Worm (Caenorhabditis elegans) whole organism, late embryonic: ENCODE measurements around the gene T28B11.1.

Source experiments
- C08G9.2 ChIP-seq: sonication (generic microtip); optimal IDR thresholded peaks from 2 replicates; lab custom pipeline; 2016; ENCODE audit warnings: mild to moderate bottlenecking, missing genetic modification characterization, moderate library complexity, missing compliant biosample characterization
- F13H6.1 ChIP-seq: sonication (generic microtip); optimal IDR thresholded peaks from 2 replicates; lab custom pipeline; 2016; ENCODE audit warnings: missing genetic modification characterization, missing compliant biosample characterization
- T23F11.4 ChIP-seq: fragments of 200-800 bp; sonication (Bioruptor generic); optimal IDR thresholded peaks from 2 replicates; lab custom pipeline; 2018; ENCODE audit warnings: mild to moderate bottlenecking, missing genetic modification characterization, missing compliant biosample characterization
- Y22D7AL.16 ChIP-seq: sonication (generic microtip); optimal IDR thresholded peaks from 2 replicates; lab custom pipeline; 2016; ENCODE audit warnings: missing genetic modification characterization, missing compliant biosample characterization
- ahr-1 ChIP-seq: sonication (generic microtip); optimal IDR thresholded peaks from 2 replicates; lab custom pipeline; 2016; ENCODE audit warnings: missing genetic modification characterization, missing compliant biosample characterization
- ceh-14 ChIP-seq: sonication (generic microtip); optimal IDR thresholded peaks from 2 replicates; lab custom pipeline; 2016; ENCODE audit warnings: missing genotype, missing genetic modification characterization, missing compliant biosample characterization
- ceh-19 ChIP-seq: fragments of 200-800 bp; sonication (Bioruptor generic); optimal IDR thresholded peaks from 2 replicates; lab custom pipeline; 2018; ENCODE audit warnings: mild to moderate bottlenecking, missing genetic modification characterization, missing compliant biosample characterization
- ceh-24 ChIP-seq: sonication (generic microtip); optimal IDR thresholded peaks from 2 replicates; lab custom pipeline; 2016; ENCODE audit warnings: mild to moderate bottlenecking, missing genetic modification characterization, missing compliant biosample characterization
- ceh-31 ChIP-seq: sonication (generic microtip); optimal IDR thresholded peaks from 2 replicates; lab custom pipeline; 2016; ENCODE audit warnings: missing genetic modification characterization, missing compliant biosample characterization
- ceh-34 ChIP-seq: sonication (generic microtip); optimal IDR thresholded peaks from 2 replicates; lab custom pipeline; 2016; ENCODE audit warnings: mild to moderate bottlenecking, missing genetic modification characterization, missing compliant biosample characterization
- ceh-45 ChIP-seq: fragments of 200-800 bp; sonication (Bioruptor generic); IDR thresholded peaks from 2 replicates; pipeline ENCODE4 v1.3.6; 2022; ENCODE audit warnings: missing genetic modification reagents, missing genetic modification characterization, missing compliant biosample characterization
- ceh-48 ChIP-seq: sonication (generic microtip); optimal IDR thresholded peaks from 2 replicates; lab custom pipeline; 2016; ENCODE audit warnings: missing genetic modification characterization, inconsistent platforms, missing compliant biosample characterization
- ceh-6 ChIP-seq: fragments of 200-800 bp; sonication (Bioruptor generic); optimal IDR thresholded peaks from 2 replicates; lab custom pipeline; 2018; ENCODE audit warnings: mild to moderate bottlenecking, missing genetic modification characterization, missing compliant biosample characterization
- ceh-9 ChIP-seq: sonication (generic microtip); optimal IDR thresholded peaks from 2 replicates; lab custom pipeline; 2016; ENCODE audit warnings: mild to moderate bottlenecking, missing genetic modification characterization, inconsistent platforms, missing compliant biosample characterization
- dmd-4 ChIP-seq: sonication (generic microtip); optimal IDR thresholded peaks from 2 replicates; lab custom pipeline; 2016; ENCODE audit warnings: borderline replicate concordance, missing genetic modification characterization, missing compliant biosample characterization
- dve-1 ChIP-seq: sonication (generic microtip); optimal IDR thresholded peaks from 2 replicates; lab custom pipeline; 2017; ENCODE audit warnings: antibody characterized with exemption, mild to moderate bottlenecking, missing genetic modification characterization, missing compliant biosample characterization
- elt-2 ChIP-seq: sonication (generic microtip); optimal IDR thresholded peaks from 2 replicates; lab custom pipeline; 2016; ENCODE audit warnings: missing genetic modification reagents, missing genetic modification characterization, missing compliant biosample characterization
- fax-1 ChIP-seq: sonication (generic microtip); optimal IDR thresholded peaks from 2 replicates; lab custom pipeline; 2016; ENCODE audit warnings: missing genotype, missing genetic modification characterization, missing compliant biosample characterization
- fkh-10 ChIP-seq: fragments of 150-350 bp; optimal IDR thresholded peaks from 2 replicates; lab custom pipeline; 2014; ENCODE audit warnings: missing biosample characterization, missing genetic modification reagents, missing genetic modification characterization
- gmeb-2 ChIP-seq: sonication (generic microtip); optimal IDR thresholded peaks from 2 replicates; lab custom pipeline; 2016; ENCODE audit warnings: missing genetic modification characterization, inconsistent platforms, missing compliant biosample characterization
- hlh-15 ChIP-seq: sonication (generic microtip); optimal IDR thresholded peaks from 2 replicates; lab custom pipeline; 2016; ENCODE audit warnings: missing genetic modification characterization, missing compliant biosample characterization
- hlh-6 ChIP-seq: sonication (generic microtip); optimal IDR thresholded peaks from 2 replicates; lab custom pipeline; 2016; ENCODE audit warnings: missing genotype, missing genetic modification characterization, missing compliant biosample characterization
- lim-6 ChIP-seq: sonication (generic microtip); optimal IDR thresholded peaks from 2 replicates; lab custom pipeline; 2016; ENCODE audit warnings: missing genetic modification characterization, missing compliant biosample characterization
- npax-4 ChIP-seq: sonication (generic microtip); optimal IDR thresholded peaks from 2 replicates; lab custom pipeline; 2016; ENCODE audit warnings: missing genetic modification characterization, missing compliant biosample characterization
- odd-2 ChIP-seq: sonication (generic microtip); optimal IDR thresholded peaks from 2 replicates; lab custom pipeline; 2017; ENCODE audit warnings: antibody characterized with exemption, mild to moderate bottlenecking, missing genetic modification characterization, missing compliant biosample characterization
- pag-3 ChIP-seq: sonication (generic microtip); optimal IDR thresholded peaks from 2 replicates; lab custom pipeline; 2016; ENCODE audit warnings: missing compliant biosample characterization, missing genetic modification characterization, borderline replicate concordance
- pat-9 ChIP-seq: fragments of 200-800 bp; sonication (Bioruptor generic); optimal IDR thresholded peaks from 2 replicates; lab custom pipeline; 2018; ENCODE audit warnings: mild to moderate bottlenecking, missing genetic modification characterization, moderate library complexity, missing compliant biosample characterization
- pax-1 ChIP-seq: fragments of 150-350 bp; optimal IDR thresholded peaks from 2 replicates; lab custom pipeline; 2014; ENCODE audit warnings: missing biosample characterization, missing genetic modification characterization
- sox-2 ChIP-seq: fragments of 200-800 bp; sonication (Bioruptor generic); IDR thresholded peaks from 2 replicates; pipeline ENCODE4 v1.3.6; 2022; ENCODE audit warnings: missing genetic modification reagents, missing genetic modification characterization, missing compliant biosample characterization
- syd-9 ChIP-seq: sonication (generic microtip); optimal IDR thresholded peaks from 2 replicates; lab custom pipeline; 2016; ENCODE audit warnings: mild to moderate bottlenecking, missing genetic modification characterization, moderate library complexity, missing compliant biosample characterization
- tbx-2 ChIP-seq: sonication (generic microtip); optimal IDR thresholded peaks from 2 replicates; lab custom pipeline; 2016; ENCODE audit warnings: missing genetic modification characterization, missing compliant biosample characterization
- tbx-7 ChIP-seq: sonication (generic microtip); optimal IDR thresholded peaks from 2 replicates; lab custom pipeline; 2016; ENCODE audit warnings: missing genotype, missing genetic modification characterization, missing compliant biosample characterization
- unc-42 ChIP-seq: sonication (generic microtip); optimal IDR thresholded peaks from 2 replicates; lab custom pipeline; 2016; ENCODE audit warnings: missing genotype, missing genetic modification characterization, missing compliant biosample characterization
- unc-55 ChIP-seq: sonication (generic microtip); optimal IDR thresholded peaks from 2 replicates; lab custom pipeline; 2017; ENCODE audit warnings: missing biosample characterization, missing genetic modification reagents, missing genetic modification characterization
- unc-86 ChIP-seq: sonication (generic microtip); optimal IDR thresholded peaks from 2 replicates; lab custom pipeline; 2016; ENCODE audit warnings: missing genetic modification characterization, missing compliant biosample characterization

Gene T28B11.1

ce11 chrV:10756698-10757097 lies 24.5 kb upstream of the T28B11.1 start, which contains the start of gene irld-6:
TSS of gene irld-6 (minus strand) at chrV:10756798.
- no peak for TF ChIP-seq hlh-6 (tag; lab: Kevin White, UChicago)
- no peak for TF ChIP-seq ceh-9
- no peak for TF ChIP-seq F13H6.1
- TF ChIP-seq unc-86 (tag; lab: Kevin White, UChicago) = no peak
- no peak for TF ChIP-seq ceh-34 (tag; lab: Kevin White, UChicago)
- TF ChIP-seq C08G9.2 (tag; lab: Kevin White, UChicago) = no peak
- no peak for TF ChIP-seq npax-4 (tag; lab: Kevin White, UChicago)
- TF ChIP-seq unc-42 (tag; lab: Kevin White, UChicago) = no peak
- TF ChIP-seq ceh-45 (GFP tag; lab: Robert Waterston, UW) = no peak
- TF ChIP-seq Y22D7AL.16 (tag; lab: Kevin White, UChicago) = no peak
- no peak for TF ChIP-seq ceh-14 (tag; lab: Kevin White, UChicago)
- TF ChIP-seq ceh-48 (tag; lab: Kevin White, UChicago) = no peak
- TF ChIP-seq sox-2 (GFP tag; lab: Robert Waterston, UW) = no peak
- no peak for TF ChIP-seq unc-55 (GFP tag; lab: Kevin White, UChicago)
- no peak for TF ChIP-seq pax-1

ce11 chrV:10754050-10754449 lies 21.8 kb upstream of the T28B11.1 start, which contains the start of gene F28H7.7:
TSS of gene F28H7.7 (minus strand) at chrV:10754150.
- TF ChIP-seq elt-2 (tag; lab: Kevin White, UChicago) (no peak), dmd-4 (tag; lab: Kevin White, UChicago) (no peak), unc-55 (GFP tag; lab: Kevin White, UChicago) (no peak), pat-9 (tag; lab: Kevin White, UChicago) (no peak), hlh-15 (no peak), ceh-6 (GFP tag; lab: Kevin White, UChicago) (no peak), ceh-31 (tag; lab: Kevin White, UChicago) (no peak), fax-1 (tag; lab: Kevin White, UChicago) (no peak)

- peak; percentile 78 for TF ChIP-seq elt-2 (tag; lab: Kevin White, UChicago)
- TF ChIP-seq fax-1 (tag; lab: Kevin White, UChicago) = no peak
- TF ChIP-seq dve-1 (tag; lab: Kevin White, UChicago) = no peak
- no peak for TF ChIP-seq tbx-7 (tag; lab: Kevin White, UChicago)
- TF ChIP-seq gmeb-2 (tag; lab: Kevin White, UChicago) = no peak
- no peak for TF ChIP-seq ceh-31 (tag; lab: Kevin White, UChicago)
Observed at ce11 chrV:10750630-10751029, 18.4 kb upstream of the T28B11.1 start, which contains the start of gene F28H7.3. TSS of gene F28H7.3 (minus strand) at chrV:10750788.

- TF ChIP-seq syd-9 (tag; lab: Kevin White, UChicago) (no peak), hlh-15 (no peak), elt-2 (tag; lab: Kevin White, UChicago) (no peak), ceh-34 (tag; lab: Kevin White, UChicago) (no peak), pag-3 (no peak), tbx-2 (tag; lab: Kevin White, UChicago) (no peak), ceh-24 (tag; lab: Kevin White, UChicago) (no peak), fax-1 (tag; lab: Kevin White, UChicago) (no peak), fkh-10 (GFP tag; lab: Kevin White, UChicago) (no peak), T23F11.4 (no peak), odd-2 (tag; lab: Kevin White, UChicago) (no peak), lim-6 (tag; lab: Kevin White, UChicago) (no peak), unc-55 (GFP tag; lab: Kevin White, UChicago) (no peak), ceh-19 (no peak), ahr-1 (tag; lab: Kevin White, UChicago) (no peak), dve-1 (tag; lab: Kevin White, UChicago) (no peak)
Observed at ce11 chrV:10747263-10747951, 15.2 kb upstream of the T28B11.1 start, which contains the start of the genes selt-1.2 and F28H7.2. TSS of gene selt-1.2 (minus strand) at chrV:10747363. TSS of gene F28H7.2 (plus strand) at chrV:10747901.
